Fruit fly (Drosophila melanogaster) S2 (cell line): ENCODE results near the gene MED14.

ENCODE experiments used
- CG8478 ChIP-seq: fragments of >200 bp; optimal IDR thresholded peaks from 2 replicates; lab custom pipeline; 2018
- CTCF ChIP-seq, 2 experiments: fragments of >200 bp; optimal IDR thresholded peaks; 2 replicates each; lab custom pipeline; 2018

- no peak for TF ChIP-seq CG8478
- TF ChIP-seq CTCF (optimal IDR thresholded peaks at IDR 0.05; lab: Kevin White, UChicago) = no peak
These were observed 12.0 kb upstream of the MED14 start, which contains the start of gene Ppm1 for dm6 chr3L:581037-581436.
